Fruit fly (Drosophila melanogaster): ENCODE measurements around the gene Atxn7.

The Atxn7 gene

dm6 chr2L:2426444-2427188 lies 51.0 kb downstream of the Atxn7 start (continued):
- TF ChIP-seq zfh1 (GFP tag; IDR thresholded peaks at IDR 0.05) (no peak), CG6854 (GFP tag; optimal IDR thresholded peaks at IDR 0.05) (no peak), esg (GFP tag; conservative IDR thresholded peaks at IDR 0.05) (peak; percentile 42), bigmax (GFP tag; optimal IDR thresholded peaks at IDR 0.05) (no peak), Sry-δ (GFP tag; optimal IDR thresholded peaks at IDR 0.05) (peak; percentile 24), zen (tag; optimal IDR thresholded peaks at IDR 0.05) (no peak), dimm (GFP tag; IDR thresholded peaks at IDR 0.05) (peak; percentile 30; the same call in 1 of the 2 replicates), zfh2 (GFP tag; optimal IDR thresholded peaks at IDR 0.05) (peak; percentile 18), CG17568 (GFP tag; optimal IDR thresholded peaks at IDR 0.05) (no peak), CG9215 (GFP tag; IDR thresholded peaks at IDR 0.05) (no peak), CG6689 (GFP tag; IDR thresholded peaks at IDR 0.05) (peak; percentile 38; the same call in 1 of the 2 replicates), crp (GFP tag; optimal IDR thresholded peaks at IDR 0.05) (no peak), Max (GFP tag; optimal IDR thresholded peaks at IDR 0.05) (peak; percentile 15), Camta (GFP tag; optimal IDR thresholded peaks at IDR 0.05) (peak; percentile 19), CG1024 (GFP tag; IDR thresholded peaks at IDR 0.05) (peak; percentile 45; the same call in 1 of the 2 replicates), CG10959 (GFP tag; IDR thresholded peaks at IDR 0.05) (no peak), Meics (GFP tag; optimal IDR thresholded peaks at IDR 0.05) (peak; percentile 39), insv (GFP tag; optimal IDR thresholded peaks at IDR 0.05) (no peak), Nf-YA (GFP tag; IDR thresholded peaks at IDR 0.05) (peak; percentile 30; the same call in 1 of the 2 replicates), tin (GFP tag; optimal IDR thresholded peaks at IDR 0.05) (peak; percentile 23), bowl (GFP tag; IDR thresholded peaks at IDR 0.05) (no peak), Fer1 (GFP tag; optimal IDR thresholded peaks at IDR 0.05) (peak; percentile 11), CG7786 (GFP tag; optimal IDR thresholded peaks at IDR 0.05) (no peak), CG10654 (GFP tag; optimal IDR thresholded peaks at IDR 0.05) (peak; percentile 26), pzg (GFP tag; optimal IDR thresholded peaks at IDR 0.05) (no peak), chif (GFP tag; optimal IDR thresholded peaks at IDR 0.05) (peak; percentile 30 to 48), gfzf (GFP tag; optimal IDR thresholded peaks at IDR 0.05) (no peak), CG14050 (GFP tag; IDR thresholded peaks at IDR 0.05) (peak; percentile 48; the same call in 2 of the 3 replicates), CG13287 (GFP tag; IDR thresholded peaks at IDR 0.05; ENCODE audit: partially characterized antibody) (no peak), Hr39 (optimal IDR thresholded peaks at IDR 0.05) (peak; percentile 33), gsb (GFP tag; IDR thresholded peaks at IDR 0.05) (no peak), ttk (GFP tag; IDR thresholded peaks at IDR 0.05) (peak; percentile 69), MTF-1 (GFP tag; optimal IDR thresholded peaks at IDR 0.05; ENCODE audit: borderline replicate concordance) (no peak), Aef1 (GFP tag; IDR thresholded peaks at IDR 0.05) (peak; percentile 54; the same call in 2 of the 3 replicates), CG11560 (tag; IDR thresholded peaks at IDR 0.05) (0 out of 3 replicates have a peak, but pooled peaks have one; percentile 28), CG11247 (GFP tag; IDR thresholded peaks at IDR 0.05) (no peak), CG17186 (GFP tag; optimal IDR thresholded peaks at IDR 0.05) (no peak), otp (GFP tag; IDR thresholded peaks at IDR 0.05) (peak; percentile 54; the same call in 1 of the 3 replicates), da (GFP tag; optimal IDR thresholded peaks at IDR 0.05) (no peak), tup (GFP tag; optimal IDR thresholded peaks at IDR 0.05) (no peak), tgo (GFP tag; IDR thresholded peaks at IDR 0.05) (peak; percentile 34; the same call in 2 of the 3 replicates), CG4854 (GFP tag; optimal IDR thresholded peaks at IDR 0.05) (peak; percentile 43), D (optimal IDR thresholded peaks at IDR 0.05) (no peak), D (GFP tag; optimal IDR thresholded peaks at IDR 0.05) (peak; percentile 9), dati (GFP tag; IDR thresholded peaks at IDR 0.05) (0 out of 2 replicates have a peak, but pooled peaks have one; percentile 11), CG7556 (GFP tag; optimal IDR thresholded peaks at IDR 0.05) (peak; percentile 30), pita (GFP tag; optimal IDR thresholded peaks at IDR 0.05) (no peak), CG4404 (GFP tag; IDR thresholded peaks at IDR 0.05) (no peak), en (GFP tag; optimal IDR thresholded peaks at IDR 0.05) (peak; percentile 29), Dad (GFP tag; optimal IDR thresholded peaks at IDR 0.05) (peak; percentile 17)

Measured in whole organism, embryonic.